Fruit fly (Drosophila melanogaster) whole organism, adult: ENCODE results near the gene CG9928.

ENCODE experiments used
- CG14711 ChIP-seq: fragments of 200-800 bp; sonication (Bioruptor generic); optimal IDR thresholded peaks from 2 replicates; lab custom pipeline; 2018; ENCODE audit warnings: missing biosample characterization, mild to moderate bottlenecking, missing genetic modification characterization, moderate library complexity
- CG33017 ChIP-seq: fragments of 200-800 bp; sonication (Bioruptor generic); optimal IDR thresholded peaks from 2 replicates; lab custom pipeline; 2018; ENCODE audit warnings: missing biosample characterization, mild to moderate bottlenecking, missing genetic modification characterization, moderate library complexity
- CG7045 ChIP-seq: fragments of 200-800 bp; sonication (Bioruptor generic); optimal IDR thresholded peaks from 2 replicates; lab custom pipeline; 2017; ENCODE audit warnings: missing biosample characterization, mild to moderate bottlenecking, missing genetic modification characterization
- CG7101 ChIP-seq: fragments of 200-800 bp; sonication (Bioruptor generic); optimal IDR thresholded peaks from 2 replicates; lab custom pipeline; 2018; ENCODE audit warnings: missing biosample characterization, mild to moderate bottlenecking, missing genetic modification characterization, moderate library complexity
- Crg-1 ChIP-seq: fragments of 200-800 bp; sonication (Bioruptor generic); optimal IDR thresholded peaks from 2 replicates; lab custom pipeline; 2016; ENCODE audit warnings: missing biosample characterization, missing genetic modification characterization
- Hr96 ChIP-seq: fragments of 200-800 bp; sonication (Bioruptor generic); optimal IDR thresholded peaks from 2 replicates; lab custom pipeline; 2016; ENCODE audit warnings: missing biosample characterization, missing genetic modification characterization
- cnc ChIP-seq, 2 experiments: fragments of >200 bp; optimal IDR thresholded peaks; 2 replicates each; lab custom pipeline; 2017
- kay ChIP-seq: fragments of 200-800 bp; sonication (Bioruptor generic); peaks from one replicate; lab custom pipeline; 2016; ENCODE audit warnings: missing biosample characterization, missing genetic modification characterization, borderline replicate concordance
- ovo ChIP-seq: fragments of 200-800 bp; sonication (Bioruptor generic); optimal IDR thresholded peaks from 2 replicates; lab custom pipeline; 2016; ENCODE audit warnings: missing biosample characterization, missing genetic modification characterization
- tj ChIP-seq: fragments of 200-800 bp; sonication (Bioruptor generic); optimal IDR thresholded peaks from 3 replicates; lab custom pipeline; 2017; ENCODE audit warnings: missing biosample characterization, mild to moderate bottlenecking, missing genetic modification characterization, moderate library complexity

DNA sequence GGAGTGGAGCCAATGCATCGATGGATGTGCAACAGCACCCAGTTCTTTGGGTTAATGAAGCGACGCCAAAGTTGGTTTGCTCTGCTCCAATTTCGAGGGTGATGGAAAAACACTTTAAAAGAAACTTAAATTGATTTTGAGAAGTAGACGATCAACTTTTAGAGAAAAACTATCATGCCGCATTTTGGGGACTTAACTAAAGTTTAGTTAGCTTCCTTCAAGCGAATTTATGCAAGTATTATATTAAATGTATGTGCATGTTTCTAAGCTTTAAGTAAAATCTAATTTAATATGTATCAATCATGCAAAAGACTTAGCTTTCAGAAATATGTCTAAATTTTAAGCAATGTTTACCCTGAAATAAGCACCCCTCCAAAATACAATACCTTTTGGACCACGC, 12.4 kb downstream of the CG9928 start, which contains the start of gene CG5122:
- TF ChIP-seq Hr96 (GFP tag; lab: Kevin White, UChicago) (no peak), CG7101 (tag; lab: Kevin White, UChicago) (no peak), CG33017 (tag; lab: Kevin White, UChicago) (no peak), CG7045 (GFP tag; lab: Kevin White, UChicago) (no peak), cnc (optimal IDR thresholded peaks at IDR 0.05; lab: Kevin White, UChicago) (no peak), ovo (GFP tag; lab: Kevin White, UChicago) (no peak), Crg-1 (no peak), tj (GFP tag; lab: Kevin White, UChicago) (no peak), kay (GFP tag; lab: Kevin White, UChicago) (no peak), CG14711 (tag; lab: Kevin White, UChicago) (no peak)
